Fruit fly (Drosophila melanogaster): ENCODE measurements around the gene CG13996.

DNA sequence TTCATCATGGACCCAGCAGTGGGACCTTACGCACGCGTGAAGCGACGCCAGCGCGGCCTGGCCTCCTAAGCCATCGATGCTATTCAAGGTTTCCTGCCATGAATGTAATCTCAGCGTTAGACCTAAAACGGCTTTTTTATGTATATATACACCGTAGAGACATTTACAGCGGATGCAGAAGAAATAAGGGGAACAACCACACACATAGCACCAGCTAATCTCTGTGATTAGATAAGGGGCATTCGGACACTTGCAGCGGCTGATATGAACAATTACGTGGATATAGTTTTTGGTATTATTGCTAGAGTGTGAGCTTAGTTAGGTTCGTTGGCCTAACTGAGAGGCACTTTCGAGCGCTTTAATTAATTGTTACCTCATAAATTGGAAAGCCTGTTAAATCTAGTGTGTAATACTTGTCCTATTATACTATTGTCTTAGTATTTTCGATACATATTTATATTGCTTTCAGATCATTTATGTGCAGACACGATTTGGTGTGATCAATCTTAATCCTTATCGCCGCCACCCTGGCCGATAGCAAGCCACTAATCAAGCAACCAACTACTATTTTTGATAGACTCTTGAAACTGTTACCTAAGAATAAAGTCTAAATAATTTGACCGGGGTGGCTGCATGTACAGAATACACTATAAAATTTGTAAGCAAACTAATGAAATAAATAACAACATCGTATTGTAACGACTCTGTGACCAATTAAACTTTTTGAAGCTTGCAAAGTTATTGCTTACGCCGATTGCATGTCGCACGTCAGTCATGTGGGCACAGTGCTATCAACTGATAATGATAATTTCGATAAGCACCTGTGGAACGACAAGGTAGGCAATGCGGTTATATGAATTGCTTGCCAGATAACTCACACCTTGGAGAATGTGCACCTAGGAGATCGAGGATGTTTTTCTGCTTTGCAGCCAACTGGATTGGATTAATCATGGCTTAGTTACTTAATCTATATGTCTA, 32.2 kb upstream of the CG13996 start:
- TF ChIP-seq gl (tag; optimal IDR thresholded peaks at IDR 0.05) (no peak), CG9948 (tag; optimal IDR thresholded peaks at IDR 0.05) (no peak), CG34367 (tag; optimal IDR thresholded peaks at IDR 0.05) (no peak), Pif1A (GFP tag; optimal IDR thresholded peaks at IDR 0.05) (no peak), D1 (tag; optimal IDR thresholded peaks at IDR 0.05) (no peak), CG8159 (tag; optimal IDR thresholded peaks at IDR 0.05) (no peak), CG4496 (GFP tag; IDR thresholded peaks at IDR 0.05) (no peak)

Data from whole organism, pupa.